Worm (Caenorhabditis elegans) whole organism, mixed stage, embryonic: ENCODE results near the gene mlc-4.
A peak's percentile ranks its signal among the peaks of the same experiment; 100 is the strongest.

Source experiments
- M03D4.4 ChIP-seq: sonication (generic microtip); optimal IDR thresholded peaks from 2 replicates; lab custom pipeline; 2017; ENCODE audit warnings: mild to moderate bottlenecking, missing genetic modification characterization, missing compliant biosample characterization
- bed-3 ChIP-seq: fragments of 200-800 bp; sonication (Bioruptor generic); optimal IDR thresholded peaks from 3 replicates; lab custom pipeline; 2018; ENCODE audit warnings: mild to moderate bottlenecking, missing genetic modification characterization, moderate library complexity, missing compliant biosample characterization
- ceh-83 ChIP-seq: fragments of 200-800 bp; sonication (Bioruptor generic); optimal IDR thresholded peaks from 2 replicates; lab custom pipeline; 2018; ENCODE audit warnings: mild to moderate bottlenecking, missing genetic modification characterization, missing compliant biosample characterization
- drap-1 ChIP-seq: fragments of 200-800 bp; sonication (Bioruptor generic); optimal IDR thresholded peaks from 3 replicates; lab custom pipeline; 2018; ENCODE audit warnings: mild to moderate bottlenecking, missing genetic modification characterization, missing compliant biosample characterization
- elt-1 ChIP-seq: sonication (generic microtip); optimal IDR thresholded peaks from 2 replicates; lab custom pipeline; 2017; ENCODE audit warnings: missing genetic modification characterization, mild to moderate bottlenecking, missing compliant biosample characterization, antibody characterized with exemption, moderate library complexity, borderline replicate concordance; ENCODE audit not compliant: insufficient read depth
- elt-3 ChIP-seq: fragments of 150-350 bp; optimal IDR thresholded peaks from 2 replicates; lab custom pipeline; 2014; ENCODE audit warnings: missing biosample characterization, missing genetic modification characterization
- flh-1 ChIP-seq: fragments of 200-800 bp; sonication (Bioruptor generic); optimal IDR thresholded peaks from 2 replicates; lab custom pipeline; 2018; ENCODE audit warnings: mild to moderate bottlenecking, missing genetic modification characterization, moderate library complexity, missing compliant biosample characterization
- ham-2 ChIP-seq: fragments of 200-800 bp; sonication (Bioruptor generic); optimal IDR thresholded peaks from 2 replicates; lab custom pipeline; 2018; ENCODE audit warnings: mild to moderate bottlenecking, missing genetic modification characterization, missing compliant biosample characterization
- mab-5 ChIP-seq: fragments of 150-350 bp; optimal IDR thresholded peaks from 2 replicates; lab custom pipeline; 2014; ENCODE audit warnings: missing biosample characterization, missing genetic modification characterization
- nhr-237 ChIP-seq: fragments of 150-350 bp; optimal IDR thresholded peaks from 2 replicates; lab custom pipeline; 2014; ENCODE audit warnings: missing biosample characterization, missing genetic modification characterization
- pha-4 ChIP-seq: fragments of 150-350 bp; optimal IDR thresholded peaks from 2 replicates; lab custom pipeline; 2018; ENCODE audit warnings: missing biosample characterization, missing genetic modification reagents, missing genetic modification characterization
- snpc-4 ChIP-seq: fragments of 150-350 bp; optimal IDR thresholded peaks from 2 replicates; lab custom pipeline; 2014; ENCODE audit warnings: missing biosample characterization, missing genetic modification characterization
- tbx-8 ChIP-seq: fragments of 200-800 bp; sonication (Bioruptor generic); optimal IDR thresholded peaks from 2 replicates; lab custom pipeline; 2018; ENCODE audit warnings: mild to moderate bottlenecking, missing genetic modification characterization, moderate library complexity, missing compliant biosample characterization

mlc-4 gene

DNA sequence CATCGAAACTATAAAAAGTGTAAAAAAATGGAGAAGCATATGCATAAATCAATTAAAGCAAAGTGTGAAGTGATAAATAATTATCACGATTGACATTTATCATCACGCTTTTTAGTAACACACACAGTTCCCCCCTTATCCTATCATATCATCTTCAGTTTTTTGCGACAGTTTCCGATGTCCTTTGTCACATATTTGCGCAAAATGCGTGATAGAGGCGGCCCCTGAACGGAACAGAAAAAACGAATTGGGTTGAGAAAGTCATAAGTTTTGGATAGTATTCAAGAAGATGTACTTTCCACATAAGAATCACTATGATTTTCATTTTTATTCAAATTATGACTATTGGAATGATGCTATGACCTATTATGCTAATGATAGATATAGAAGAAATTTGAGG lies 44.5 kb downstream of the mlc-4 start:
- TF ChIP-seq ceh-83 (GFP tag; lab: Kevin White, UChicago) (no peak), tbx-8 (GFP tag; lab: Kevin White, UChicago) (no peak), nhr-237 (tag; lab: Kevin White, UChicago) (no peak), snpc-4 (tag; lab: Kevin White, UChicago) (no peak), ham-2 (GFP tag; lab: Kevin White, UChicago) (no peak), flh-1 (GFP tag; lab: Kevin White, UChicago) (no peak), drap-1 (GFP tag; lab: Kevin White, UChicago) (no peak)

DNA sequence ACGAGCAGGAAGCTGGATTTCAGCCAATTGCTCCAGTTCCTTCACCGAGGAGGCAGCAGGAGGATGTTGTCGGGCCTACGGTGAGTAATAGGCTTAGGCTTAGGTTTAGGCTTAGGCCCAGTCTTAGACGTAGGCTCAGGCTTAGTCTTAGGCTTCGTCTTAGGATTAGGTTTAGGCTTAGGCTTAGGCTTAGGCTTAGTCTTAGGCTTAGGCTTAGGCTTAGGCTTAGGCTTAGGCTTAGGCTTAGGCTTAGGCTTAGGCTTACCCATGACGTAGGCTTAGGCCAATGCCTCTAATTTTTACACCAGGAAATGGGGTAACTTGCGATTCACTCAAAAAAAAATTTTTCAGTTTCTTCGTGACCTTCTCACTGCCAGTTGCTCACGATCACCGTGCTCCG lies 46.9 kb downstream of the mlc-4 start:
- TF ChIP-seq M03D4.4 (tag; lab: Kevin White, UChicago) (no peak), ham-2 (GFP tag; lab: Kevin White, UChicago) (peak; percentile 8)

DNA sequence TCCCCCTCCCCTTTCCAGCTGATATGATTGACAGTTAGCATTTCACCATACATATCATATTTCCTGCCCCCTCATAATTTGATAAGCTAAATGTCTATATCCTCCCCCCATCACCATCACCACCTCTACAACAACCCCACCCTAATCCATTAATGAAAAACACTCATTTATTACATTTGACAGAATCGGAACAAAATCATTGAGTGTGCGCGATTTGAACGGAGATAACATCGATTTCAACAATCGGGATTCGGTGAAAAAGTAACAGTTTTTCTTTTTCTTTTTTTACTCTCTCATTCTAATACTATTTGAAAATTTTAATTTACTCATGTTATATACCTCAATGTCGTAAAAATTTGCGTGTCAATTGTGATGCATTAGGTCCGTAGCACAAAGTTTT lies 47.8 kb downstream of the mlc-4 start:
- peak; percentile 74 for TF ChIP-seq elt-1
- no peak for TF ChIP-seq bed-3
- TF ChIP-seq, all 35 proteins: peak for 1

DNA sequence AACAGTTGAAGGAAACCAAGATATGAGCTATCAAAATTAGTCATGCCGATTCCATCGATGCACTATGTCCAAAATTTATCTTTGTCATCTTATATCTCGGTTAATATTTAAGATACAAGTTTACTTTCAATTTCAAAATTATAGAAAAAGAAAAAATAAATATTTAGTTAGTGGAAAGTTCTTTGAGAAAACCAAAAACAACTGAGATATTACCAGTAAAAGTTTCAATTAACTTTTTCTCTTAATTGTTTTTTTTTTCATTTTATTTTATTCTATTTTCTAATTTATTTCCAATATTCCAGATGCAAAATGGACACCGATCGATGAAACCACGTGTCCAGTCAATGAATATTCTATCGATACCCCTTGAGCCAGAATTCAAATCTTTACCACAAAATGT lies 49.0 kb downstream of the mlc-4 start, which contains the start of gene gei-1:
Gene gei-1 (plus strand): TSS at position 301 of the 400 bp plus-strand sequence.
- TF ChIP-seq ceh-83 (GFP tag; lab: Kevin White, UChicago) (no peak), flh-1 (GFP tag; lab: Kevin White, UChicago) (no peak), mab-5 (no peak)

DNA sequence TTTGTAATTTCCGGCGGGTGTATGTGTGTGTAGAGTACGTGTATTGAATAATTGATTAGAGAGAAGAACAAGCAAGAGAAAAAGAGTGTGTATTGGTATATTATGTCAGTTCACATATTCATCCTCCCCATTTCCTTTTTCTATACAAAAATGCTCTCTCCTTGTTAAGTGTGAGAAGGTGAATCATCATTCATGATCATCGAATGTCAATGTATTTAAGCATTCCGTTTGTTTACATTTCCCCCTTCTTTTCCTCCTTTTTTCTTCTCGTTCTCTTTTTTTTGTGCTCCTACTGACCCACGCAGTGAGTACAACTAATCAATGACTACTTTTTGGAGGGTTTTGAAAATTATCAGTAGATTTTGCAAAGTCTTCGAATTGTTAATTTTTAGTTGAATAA lies 50.1 kb downstream of the mlc-4 start:
- no peak for TF ChIP-seq mab-5
- no peak for TF ChIP-seq elt-3
- peak; percentile 12 for TF ChIP-seq pha-4 (tag; lab: Kevin White, UChicago)
